Worm (Caenorhabditis elegans) whole organism, L3 larva: ENCODE results near the gene T07A5.7.

ENCODE experiments used
- R02D3.7 ChIP-seq: fragments of 150-350 bp; optimal IDR thresholded peaks from 2 replicates; lab custom pipeline; 2014; ENCODE audit warnings: missing biosample characterization, missing genetic modification characterization
- ZK546.5 ChIP-seq: sonication (generic microtip); optimal IDR thresholded peaks from 2 replicates; lab custom pipeline; 2017; ENCODE audit warnings: missing biosample characterization, missing genetic modification characterization
- ama-1 ChIP-seq: fragments of 150-350 bp; optimal IDR thresholded peaks from 2 replicates; lab custom pipeline; 2018
- ceh-16 ChIP-seq: sonication (generic microtip); optimal IDR thresholded peaks from 2 replicates; lab custom pipeline; 2017; ENCODE audit warnings: missing biosample characterization, missing genetic modification characterization
- ceh-28 ChIP-seq: fragments of 150-350 bp; optimal IDR thresholded peaks from 2 replicates; lab custom pipeline; 2014; ENCODE audit warnings: missing biosample characterization, missing genetic modification reagents, missing genetic modification characterization
- ceh-82 ChIP-seq: fragments of 150-350 bp; optimal IDR thresholded peaks from 2 replicates; lab custom pipeline; 2014; ENCODE audit warnings: missing biosample characterization, missing genetic modification characterization
- egl-27 ChIP-seq: sonication (generic microtip); optimal IDR thresholded peaks from 4 replicates; lab custom pipeline; 2017; ENCODE audit warnings: missing biosample characterization, missing genetic modification reagents, missing genetic modification characterization
- egl-5 ChIP-seq: fragments of 150-350 bp; optimal IDR thresholded peaks from 2 replicates; lab custom pipeline; 2017; ENCODE audit warnings: missing biosample characterization, missing genetic modification reagents, missing genetic modification characterization, inconsistent platforms
- elt-1 ChIP-seq: fragments of 150-350 bp; optimal IDR thresholded peaks from 2 replicates; lab custom pipeline; 2014; ENCODE audit warnings: missing biosample characterization, missing genetic modification characterization
- elt-2 ChIP-seq: sonication (generic microtip); optimal IDR thresholded peaks from 2 replicates; lab custom pipeline; 2016; ENCODE audit warnings: missing genetic modification reagents, mild to moderate bottlenecking, missing genetic modification characterization, missing compliant biosample characterization
- elt-3 ChIP-seq, 3 experiments: fragments of 150-350 bp in 1 of 3; sonication (generic microtip) in 2 of 3; optimal IDR thresholded peaks; 2 replicates in 2 of 3; 4 replicates in 1 of 3; lab custom pipeline; 2014 to 2017; ENCODE audit warnings: missing biosample characterization in 3 of 3, missing genetic modification characterization in 3 of 3
- eor-1 ChIP-seq, 2 experiments: fragments of 150-350 bp; optimal IDR thresholded peaks; 2 replicates each; lab custom pipeline; 2014 to 2018; ENCODE audit warnings: missing biosample characterization in 2 of 2, missing genetic modification characterization in 2 of 2
- fkh-2 ChIP-seq: fragments of 150-350 bp; optimal IDR thresholded peaks from 2 replicates; lab custom pipeline; 2014; ENCODE audit warnings: missing biosample characterization, missing genetic modification reagents, missing genetic modification characterization
- fos-1 ChIP-seq: fragments of 150-350 bp; optimal IDR thresholded peaks from 2 replicates; lab custom pipeline; 2014; ENCODE audit warnings: missing biosample characterization, missing genetic modification characterization
- hmg-11 ChIP-seq: sonication (generic microtip); optimal IDR thresholded peaks from 2 replicates; lab custom pipeline; 2016; ENCODE audit warnings: missing genetic modification characterization, missing compliant biosample characterization
- jun-1 ChIP-seq: fragments of 150-350 bp; optimal IDR thresholded peaks from 2 replicates; lab custom pipeline; 2014; ENCODE audit warnings: missing biosample characterization, missing genetic modification reagents, missing genetic modification characterization
- lin-15B ChIP-seq: fragments of 150-350 bp; optimal IDR thresholded peaks from 2 replicates; lab custom pipeline; 2014; ENCODE audit warnings: missing biosample characterization, missing genetic modification characterization
- lin-39 ChIP-seq: fragments of 150-350 bp; optimal IDR thresholded peaks from 2 replicates; lab custom pipeline; 2018; ENCODE audit warnings: missing biosample characterization, missing genetic modification reagents, missing genetic modification characterization
- mml-1 ChIP-seq: fragments of 150-350 bp; sonication (generic microtip); optimal IDR thresholded peaks from 3 replicates; lab custom pipeline; 2014; ENCODE audit warnings: missing biosample characterization, missing genetic modification characterization
- nfya-1 ChIP-seq: sonication (generic microtip); optimal IDR thresholded peaks from 2 replicates; lab custom pipeline; 2017; ENCODE audit warnings: missing genetic modification characterization, mild to moderate bottlenecking, missing compliant biosample characterization, antibody characterized with exemption, moderate library complexity; ENCODE audit not compliant: insufficient read depth
- nhr-12 ChIP-seq: fragments of 150-350 bp; optimal IDR thresholded peaks from 2 replicates; lab custom pipeline; 2014; ENCODE audit warnings: missing biosample characterization, missing genetic modification characterization
- nhr-23 ChIP-seq: fragments of 150-350 bp; optimal IDR thresholded peaks from 2 replicates; lab custom pipeline; 2014; ENCODE audit warnings: missing biosample characterization, missing genetic modification reagents, missing genetic modification characterization
- nhr-237 ChIP-seq: fragments of 150-350 bp; optimal IDR thresholded peaks from 2 replicates; lab custom pipeline; 2014; ENCODE audit warnings: missing biosample characterization, missing genetic modification characterization
- nhr-25 ChIP-seq: sonication (generic microtip); optimal IDR thresholded peaks from 2 replicates; lab custom pipeline; 2017; ENCODE audit warnings: missing biosample characterization, missing genetic modification characterization
- nhr-28 ChIP-seq: fragments of 150-350 bp; optimal IDR thresholded peaks from 2 replicates; lab custom pipeline; 2014; ENCODE audit warnings: missing biosample characterization, missing genetic modification characterization
- nhr-67 ChIP-seq: fragments of 150-350 bp; optimal IDR thresholded peaks from 2 replicates; lab custom pipeline; 2014; ENCODE audit warnings: missing biosample characterization, missing genetic modification characterization
- nhr-76 ChIP-seq: fragments of 150-350 bp; sonication (generic microtip); optimal IDR thresholded peaks from 5 replicates; lab custom pipeline; 2014; ENCODE audit warnings: missing biosample characterization, missing genetic modification characterization
- nhr-77 ChIP-seq: fragments of 150-350 bp; optimal IDR thresholded peaks from 2 replicates; lab custom pipeline; 2014; ENCODE audit warnings: missing biosample characterization, missing genetic modification characterization
- pha-4 ChIP-seq: fragments of 150-350 bp; optimal IDR thresholded peaks from 2 replicates; lab custom pipeline; 2014; ENCODE audit warnings: missing biosample characterization, missing genetic modification reagents, missing genetic modification characterization
- pqm-1 ChIP-seq: fragments of 150-350 bp; optimal IDR thresholded peaks from 2 replicates; lab custom pipeline; 2017; ENCODE audit warnings: missing biosample characterization, missing genetic modification characterization, inconsistent platforms
- sea-2 ChIP-seq: fragments of 150-350 bp; sonication (generic microtip); optimal IDR thresholded peaks from 4 replicates; lab custom pipeline; 2014; ENCODE audit warnings: missing biosample characterization, missing genetic modification reagents, missing genetic modification characterization
- skn-1 ChIP-seq: fragments of 150-350 bp; optimal IDR thresholded peaks from 2 replicates; lab custom pipeline; 2014; ENCODE audit warnings: missing biosample characterization, missing genetic modification characterization
- snpc-4 ChIP-seq: fragments of 150-350 bp; optimal IDR thresholded peaks from 2 replicates; lab custom pipeline; 2014; ENCODE audit warnings: missing biosample characterization, missing genetic modification characterization
- tbx-2 ChIP-seq: sonication (generic microtip); optimal IDR thresholded peaks from 2 replicates; lab custom pipeline; 2016; ENCODE audit warnings: mild to moderate bottlenecking, missing genetic modification characterization, missing compliant biosample characterization
- unc-39 ChIP-seq: sonication (generic microtip); optimal IDR thresholded peaks from 4 replicates; lab custom pipeline; 2017; ENCODE audit warnings: missing biosample characterization, missing genetic modification characterization
- unc-62 ChIP-seq: fragments of 150-350 bp; sonication (generic microtip); optimal IDR thresholded peaks from 4 replicates; lab custom pipeline; 2014; ENCODE audit warnings: missing biosample characterization, missing genetic modification reagents, missing genetic modification characterization
- zag-1 ChIP-seq: fragments of 150-350 bp; optimal IDR thresholded peaks from 2 replicates; lab custom pipeline; 2014; ENCODE audit warnings: missing biosample characterization, missing genetic modification characterization
- ztf-11 ChIP-seq: fragments of 150-350 bp; optimal IDR thresholded peaks from 2 replicates; lab custom pipeline; 2014; ENCODE audit warnings: missing biosample characterization, missing genetic modification characterization
- ztf-4 ChIP-seq: fragments of 150-350 bp; optimal IDR thresholded peaks from 2 replicates; lab custom pipeline; 2014; ENCODE audit warnings: missing biosample characterization, missing genetic modification characterization

The T07A5.7 gene

DNA sequence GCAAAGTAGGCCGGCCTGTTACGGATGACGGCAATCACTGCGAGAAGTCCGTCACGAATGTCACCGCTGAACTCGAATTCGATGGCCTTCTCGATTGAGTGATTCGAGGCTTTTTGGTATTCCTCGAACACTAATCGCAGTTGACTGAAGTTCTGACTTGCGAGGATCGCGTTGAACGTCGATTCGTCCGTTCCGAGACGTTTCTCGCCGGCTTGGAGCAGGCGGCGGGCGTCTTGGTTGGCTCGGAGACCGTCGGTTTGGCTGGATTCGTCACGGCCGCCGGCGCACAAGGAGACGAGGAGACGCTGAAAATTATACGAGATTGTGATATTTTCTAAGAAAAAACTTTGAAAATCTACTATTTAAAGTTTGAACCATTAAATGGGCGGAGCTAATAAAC is 15.4 kb upstream of the T07A5.7 start:
- no peak for TF ChIP-seq egl-27 (tag; lab: Kevin White, UChicago)
- TF ChIP-seq tbx-2 (tag; lab: Kevin White, UChicago): no peak
- no peak for TF ChIP-seq snpc-4 (tag; lab: Kevin White, UChicago)
- TF ChIP-seq nhr-76: no peak
- no peak for TF ChIP-seq pha-4 (tag; lab: Kevin White, UChicago)
- TF ChIP-seq nhr-28 (tag; lab: Kevin White, UChicago): no peak
- no peak for TF ChIP-seq nhr-77 (tag; lab: Kevin White, UChicago)
- TF ChIP-seq nhr-23 (tag; lab: Kevin White, UChicago): no peak
- no peak for TF ChIP-seq jun-1 (tag; lab: Kevin White, UChicago)
- no peak for TF ChIP-seq ceh-82

DNA sequence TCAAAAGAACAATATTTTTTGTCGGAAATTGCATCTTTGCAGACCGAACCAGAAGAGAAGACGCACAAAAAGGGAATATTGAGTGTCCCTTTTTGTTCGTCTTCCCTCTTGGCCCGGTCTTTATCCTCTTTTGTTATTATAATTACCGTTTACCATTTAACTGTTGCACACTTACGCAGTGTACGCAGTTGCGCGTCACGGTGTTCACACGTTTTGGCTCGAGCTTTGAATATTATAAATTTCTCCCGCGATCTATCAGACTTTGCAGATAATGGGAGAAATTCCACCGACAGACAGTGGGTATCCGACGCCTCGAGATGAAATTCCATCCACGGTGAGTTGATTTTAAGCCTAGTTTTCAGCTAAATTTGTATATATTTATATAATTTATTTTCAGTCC is 9.9 kb upstream of the T07A5.7 start, which contains the start of gene sas-7:
Gene sas-7 (plus strand): TSS at position 232 of the 400 bp plus-strand sequence.
- no peak for TF ChIP-seq snpc-4 (tag; lab: Kevin White, UChicago)
- no peak for TF ChIP-seq hmg-11 (tag; lab: Kevin White, UChicago)
- TF ChIP-seq nhr-25: no peak
- no peak for TF ChIP-seq ztf-4 (tag; lab: Kevin White, UChicago)
- TF ChIP-seq pqm-1: no peak
- TF ChIP-seq lin-39: no peak
- TF ChIP-seq ZK546.5: no peak
- TF ChIP-seq nhr-77 (tag; lab: Kevin White, UChicago): no peak
- no peak for TF ChIP-seq eor-1 (tag; optimal IDR thresholded peaks at IDR 0.05; lab: Kevin White, UChicago)
- TF ChIP-seq elt-2 (tag; lab: Kevin White, UChicago): no peak
- no peak for TF ChIP-seq elt-3 (tag; optimal IDR thresholded peaks at IDR 0.05; lab: Kevin White, UChicago)
- no peak for TF ChIP-seq unc-62

DNA sequence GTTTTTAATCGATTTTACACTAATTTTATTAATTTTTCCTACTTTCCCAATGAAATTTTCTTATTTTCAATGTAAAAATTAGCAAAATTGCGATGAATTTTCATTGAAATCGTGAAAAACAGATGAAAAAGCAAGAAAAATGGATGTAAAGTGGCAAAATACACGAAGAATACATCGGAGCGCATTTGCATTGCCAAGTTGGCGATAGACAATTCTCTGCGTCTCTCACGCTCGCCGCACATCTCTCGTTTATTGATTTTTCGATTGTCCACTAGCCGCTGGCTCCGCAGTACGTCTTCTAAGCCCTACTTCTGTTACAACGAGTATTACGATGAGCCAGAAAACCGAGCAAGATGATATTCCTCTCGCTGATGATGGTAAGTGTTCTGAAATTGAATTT is 7.8 kb upstream of the T07A5.7 start, which contains the start of gene unc-69:
Gene unc-69 (plus strand): TSS at position 185 of the 400 bp plus-strand sequence.
- TF ChIP-seq nhr-67 (tag; lab: Kevin White, UChicago): no peak
- TF ChIP-seq nhr-23 (tag; lab: Kevin White, UChicago): peak; percentile 56
- TF ChIP-seq zag-1 (tag; lab: Kevin White, UChicago): no peak
- TF ChIP-seq hmg-11 (tag; lab: Kevin White, UChicago): peak; percentile 88
- peak; percentile 37 for TF ChIP-seq egl-5 (tag; lab: Kevin White, UChicago)
- TF ChIP-seq nhr-77 (tag; lab: Kevin White, UChicago): no peak
- no peak for TF ChIP-seq mml-1 (tag; lab: Kevin White, UChicago)
- no peak for TF ChIP-seq elt-3 (tag; optimal IDR thresholded peaks at IDR 0.05; lab: Kevin White, UChicago)
- no peak for TF ChIP-seq R02D3.7
- no peak for TF ChIP-seq fos-1 (tag; lab: Kevin White, UChicago)
- TF ChIP-seq sea-2 (GFP tag; lab: Kevin White, UChicago): no peak
- TF ChIP-seq skn-1 (tag; lab: Kevin White, UChicago): no peak
- TF ChIP-seq eor-1 (tag; optimal IDR thresholded peaks at IDR 0.05; lab: Kevin White, UChicago): no peak
- TF ChIP-seq snpc-4 (tag; lab: Kevin White, UChicago): peak; percentile 28
- no peak for TF ChIP-seq jun-1 (tag; lab: Kevin White, UChicago)
- TF ChIP-seq pha-4 (tag; lab: Kevin White, UChicago): peak; percentile 80
- TF ChIP-seq elt-2 (tag; lab: Kevin White, UChicago): peak; percentile 7
- no peak for TF ChIP-seq fkh-2 (tag; lab: Kevin White, UChicago)
- peak; percentile 79 for TF ChIP-seq lin-39
- no peak for TF ChIP-seq unc-62
- no peak for TF ChIP-seq tbx-2 (tag; lab: Kevin White, UChicago)
- TF ChIP-seq nhr-12 (tag; lab: Kevin White, UChicago): no peak
- no peak for TF ChIP-seq unc-39 (tag; lab: Kevin White, UChicago)
- TF ChIP-seq elt-1: no peak
- TF ChIP-seq ZK546.5: no peak
- peak; percentile 88 for TF ChIP-seq ceh-28 (tag; lab: Kevin White, UChicago)
- no peak for TF ChIP-seq nhr-28 (tag; lab: Kevin White, UChicago)
- no peak for TF ChIP-seq ztf-11 (tag; lab: Kevin White, UChicago)
- no peak for TF ChIP-seq ama-1 (lab: Kevin White, UChicago)
- no peak for TF ChIP-seq nhr-237 (tag; lab: Kevin White, UChicago)
- peak; percentile 86 for TF ChIP-seq lin-15B (tag; lab: Kevin White, UChicago)
- TF ChIP-seq nhr-25: peak; percentile 12
- TF ChIP-seq nfya-1 (tag; lab: Kevin White, UChicago): peak; percentile 86
- TF ChIP-seq ceh-16 (tag; lab: Kevin White, UChicago): no peak
